Worm (Caenorhabditis elegans) whole organism, L1 larva: ENCODE data around the gene str-64.

Experiments used
- F16B12.6 ChIP-seq: fragments of 150-350 bp; optimal IDR thresholded peaks from 2 replicates; lab custom pipeline; 2014; ENCODE audit warnings: missing biosample characterization, missing genetic modification characterization
- Y116A8C.19 ChIP-seq: sonication (generic microtip); optimal IDR thresholded peaks from 2 replicates; lab custom pipeline; 2016; ENCODE audit warnings: missing compliant biosample characterization, missing genetic modification characterization, borderline replicate concordance
- alr-1 ChIP-seq: fragments of 200-800 bp; sonication (Bioruptor generic); optimal IDR thresholded peaks from 2 replicates; lab custom pipeline; 2018; ENCODE audit warnings: borderline replicate concordance, mild to moderate bottlenecking, missing genetic modification characterization, missing compliant biosample characterization
- aly-2 ChIP-seq: fragments of 150-350 bp; optimal IDR thresholded peaks from 2 replicates; lab custom pipeline; 2014; ENCODE audit warnings: missing biosample characterization, missing genetic modification characterization
- blmp-1 ChIP-seq: fragments of 150-350 bp; optimal IDR thresholded peaks from 2 replicates; lab custom pipeline; 2014; ENCODE audit warnings: missing biosample characterization, missing genetic modification characterization
- ceh-88 ChIP-seq: fragments of 200-800 bp; sonication (Bioruptor generic); IDR thresholded peaks from 2 replicates; pipeline ENCODE4 v1.3.6; 2022; ENCODE audit warnings: missing genetic modification characterization, missing compliant biosample characterization
- dsc-1 ChIP-seq: sonication (generic microtip); optimal IDR thresholded peaks from 2 replicates; lab custom pipeline; 2016; ENCODE audit warnings: mild to moderate bottlenecking, missing genetic modification characterization, missing compliant biosample characterization
- efl-3 ChIP-seq: fragments of 200-800 bp; sonication (Bioruptor generic); optimal IDR thresholded peaks from 2 replicates; lab custom pipeline; 2018; ENCODE audit warnings: mild to moderate bottlenecking, missing genetic modification characterization, missing compliant biosample characterization
- egl-13 ChIP-seq: sonication (generic microtip); optimal IDR thresholded peaks from 2 replicates; lab custom pipeline; 2016; ENCODE audit warnings: missing genotype, missing genetic modification reagents, missing genetic modification characterization, missing compliant biosample characterization
- egl-27 ChIP-seq, 2 experiments: fragments of 150-350 bp in 1 of 2; sonication (generic microtip); optimal IDR thresholded peaks; 3 replicates each; lab custom pipeline; 2017 to 2018; ENCODE audit warnings: missing biosample characterization in 2 of 2, missing genetic modification characterization in 2 of 2, missing genetic modification reagents in 2 of 2
- grh-1 ChIP-seq: fragments of 200-800 bp; sonication (Bioruptor generic); IDR thresholded peaks from 2 replicates; pipeline ENCODE4 v1.3.6; 2022; ENCODE audit warnings: missing genetic modification reagents, missing genetic modification characterization, missing compliant biosample characterization
- hlh-4 ChIP-seq: sonication (generic microtip); optimal IDR thresholded peaks from 2 replicates; lab custom pipeline; 2016; ENCODE audit warnings: mild to moderate bottlenecking, missing genetic modification characterization, missing compliant biosample characterization
- irx-1 ChIP-seq: sonication (generic microtip); optimal IDR thresholded peaks from 2 replicates; lab custom pipeline; 2016; ENCODE audit warnings: missing genetic modification characterization, missing compliant biosample characterization
- jun-1 ChIP-seq: fragments of 150-350 bp; optimal IDR thresholded peaks from 2 replicates; lab custom pipeline; 2014; ENCODE audit warnings: missing biosample characterization, missing genetic modification reagents, missing genetic modification characterization
- lin-39 ChIP-seq: fragments of 150-350 bp; optimal IDR thresholded peaks from 2 replicates; lab custom pipeline; 2014; ENCODE audit warnings: missing biosample characterization, missing genetic modification reagents, missing genetic modification characterization
- lir-3 ChIP-seq: sonication (generic microtip); optimal IDR thresholded peaks from 2 replicates; lab custom pipeline; 2016; ENCODE audit warnings: mild to moderate bottlenecking, missing genetic modification characterization, moderate library complexity, missing compliant biosample characterization; ENCODE audit not compliant: poor library complexity
- mab-9 ChIP-seq: fragments of 200-800 bp; sonication (Bioruptor generic); IDR thresholded peaks from 2 replicates; pipeline ENCODE4 v1.3.6; 2022; ENCODE audit warnings: missing genetic modification reagents, missing genetic modification characterization, missing compliant biosample characterization
- mef-2 ChIP-seq: fragments of 150-350 bp; optimal IDR thresholded peaks from 2 replicates; lab custom pipeline; 2014; ENCODE audit warnings: missing biosample characterization, missing genetic modification characterization
- mep-1 ChIP-seq: fragments of 150-350 bp; optimal IDR thresholded peaks from 2 replicates; lab custom pipeline; 2014; ENCODE audit warnings: missing biosample characterization, missing genetic modification characterization
- nhr-11 ChIP-seq: fragments of 150-350 bp; optimal IDR thresholded peaks from 2 replicates; lab custom pipeline; 2014; ENCODE audit warnings: missing biosample characterization, missing genetic modification characterization
- nhr-19 ChIP-seq: fragments of 200-800 bp; sonication (Bioruptor generic); conservative IDR thresholded peaks from 2 replicates; pipeline ENCODE4 v1.3.6; 2022; ENCODE audit warnings: missing genetic modification characterization, missing compliant biosample characterization
- nhr-237 ChIP-seq: fragments of 150-350 bp; optimal IDR thresholded peaks from 2 replicates; lab custom pipeline; 2014; ENCODE audit warnings: missing biosample characterization, missing genetic modification characterization
- nhr-76 ChIP-seq: sonication (generic microtip); optimal IDR thresholded peaks from 2 replicates; lab custom pipeline; 2017; ENCODE audit warnings: missing biosample characterization, missing genetic modification characterization
- nhr-85 ChIP-seq: sonication (generic microtip); peaks from one replicate; lab custom pipeline; 2016; ENCODE audit warnings: missing genetic modification characterization, inconsistent platforms, missing compliant biosample characterization
- nhr-90 ChIP-seq: sonication (generic microtip); optimal IDR thresholded peaks from 2 replicates; lab custom pipeline; 2016; ENCODE audit warnings: mild to moderate bottlenecking, missing genetic modification characterization, missing compliant biosample characterization; ENCODE audit not compliant: poor library complexity
- pag-3 ChIP-seq: sonication (generic microtip); optimal IDR thresholded peaks from 2 replicates; lab custom pipeline; 2017; ENCODE audit warnings: missing genetic modification characterization, mild to moderate bottlenecking, missing compliant biosample characterization, antibody characterized with exemption, borderline replicate concordance; ENCODE audit not compliant: insufficient read depth
- pax-3 ChIP-seq: fragments of 200-800 bp; sonication (Bioruptor generic); optimal IDR thresholded peaks from 2 replicates; lab custom pipeline; 2018; ENCODE audit warnings: mild to moderate bottlenecking, missing genetic modification characterization, moderate library complexity, missing compliant biosample characterization
- pqm-1 ChIP-seq: sonication (generic microtip); optimal IDR thresholded peaks from 3 replicates; lab custom pipeline; 2017; ENCODE audit warnings: missing biosample characterization, missing genetic modification characterization
- rnt-1 ChIP-seq: sonication (generic microtip); optimal IDR thresholded peaks from 2 replicates; lab custom pipeline; 2016; ENCODE audit warnings: mild to moderate bottlenecking, missing genetic modification characterization, moderate library complexity, missing compliant biosample characterization
- snpc-4 ChIP-seq: fragments of 150-350 bp; optimal IDR thresholded peaks from 2 replicates; lab custom pipeline; 2014; ENCODE audit warnings: missing biosample characterization, missing genetic modification characterization
- snu-23 ChIP-seq: sonication (generic microtip); optimal IDR thresholded peaks from 2 replicates; lab custom pipeline; 2016; ENCODE audit warnings: missing genetic modification characterization, missing compliant biosample characterization
- sox-4 ChIP-seq: sonication (generic microtip); optimal IDR thresholded peaks from 2 replicates; lab custom pipeline; 2016; ENCODE audit warnings: missing genetic modification characterization, missing compliant biosample characterization
- sup-37 ChIP-seq: fragments of 200-800 bp; sonication (Bioruptor generic); optimal IDR thresholded peaks from 2 replicates; lab custom pipeline; 2018; ENCODE audit warnings: mild to moderate bottlenecking, missing genetic modification characterization, missing compliant biosample characterization
- swsn-7 ChIP-seq: sonication (generic microtip); optimal IDR thresholded peaks from 2 replicates; lab custom pipeline; 2016; ENCODE audit warnings: missing genetic modification characterization, missing compliant biosample characterization
- tbx-2 ChIP-seq: sonication (generic microtip); optimal IDR thresholded peaks from 2 replicates; lab custom pipeline; 2016; ENCODE audit warnings: missing genetic modification characterization, missing compliant biosample characterization
- unc-130 ChIP-seq: fragments of 150-350 bp; optimal IDR thresholded peaks from 2 replicates; lab custom pipeline; 2017; ENCODE audit warnings: missing biosample characterization, missing genetic modification characterization, inconsistent platforms
- unc-62 ChIP-seq: fragments of 150-350 bp; optimal IDR thresholded peaks from 2 replicates; lab custom pipeline; 2014; ENCODE audit warnings: missing biosample characterization, missing genetic modification reagents, missing genetic modification characterization
- unc-86 ChIP-seq: sonication (generic microtip); optimal IDR thresholded peaks from 2 replicates; lab custom pipeline; 2016; ENCODE audit warnings: missing genetic modification characterization, missing compliant biosample characterization
- unc-98 ChIP-seq: fragments of 200-800 bp; sonication (Bioruptor generic); IDR thresholded peaks from 2 replicates; pipeline ENCODE4 v1.3.6; 2022; ENCODE audit warnings: missing genetic modification characterization, missing compliant biosample characterization
- zag-1 ChIP-seq: fragments of 150-350 bp; optimal IDR thresholded peaks from 2 replicates; lab custom pipeline; 2014; ENCODE audit warnings: missing biosample characterization, missing genetic modification characterization
- zip-4 ChIP-seq: fragments of 200-800 bp; sonication (Bioruptor generic); optimal IDR thresholded peaks from 2 replicates; lab custom pipeline; 2018; ENCODE audit warnings: mild to moderate bottlenecking, missing genetic modification characterization, moderate library complexity, missing compliant biosample characterization
- ztf-11 ChIP-seq, 2 experiments: sonication (generic microtip); optimal IDR thresholded peaks; 2 replicates each; lab custom pipeline; 2016 to 2017; ENCODE audit warnings: missing genetic modification characterization in 2 of 2, missing biosample characterization in 1 of 2, missing compliant biosample characterization in 1 of 2
- ztf-4 ChIP-seq: fragments of 150-350 bp; optimal IDR thresholded peaks from 2 replicates; lab custom pipeline; 2014; ENCODE audit warnings: missing biosample characterization, missing genetic modification characterization

The str-64 gene

ce11 chrV:3282957-3283356 lies at the start of gene str-64:
Gene str-64 (plus strand): TSS chrV:3283257.
- TF ChIP-seq nhr-19 (GFP tag; lab: Robert Waterston, UW) (no peak), sox-4 (no peak), pqm-1 (no peak), mab-9 (no peak), alr-1 (tag; lab: Kevin White, UChicago) (no peak), lir-3 (tag; lab: Kevin White, UChicago) (no peak), F16B12.6 (tag; lab: Kevin White, UChicago) (no peak), snpc-4 (no peak), zag-1 (no peak), pag-3 (no peak), blmp-1 (no peak), rnt-1 (tag; lab: Kevin White, UChicago) (no peak), sup-37 (GFP tag; lab: Kevin White, UChicago) (no peak), swsn-7 (no peak), ceh-88 (GFP tag; lab: Robert Waterston, UW) (no peak), nhr-237 (no peak), egl-27 (tag; optimal IDR thresholded peaks at IDR 0.05; lab: Kevin White, UChicago) (no peak), irx-1 (tag; lab: Kevin White, UChicago) (no peak)

- no peak for TF ChIP-seq nhr-19 (GFP tag; lab: Robert Waterston, UW)
- TF ChIP-seq mef-2, result no peak
These were observed 48.2 kb upstream of the str-64 start, which contains the start of gene K08D9.6 for ce11 chrV:3234887-3235286. Gene K08D9.6 (minus strand): TSS chrV:3234987.

ce11 chrV:3236610-3237009 lies 46.4 kb upstream of the str-64 start, which contains the start of the genes K08D9.9 and str-16:
Gene K08D9.9 (minus strand): TSS chrV:3236710.
Gene str-16 (plus strand): TSS chrV:3236875.
- TF ChIP-seq snu-23 (GFP tag; lab: Kevin White, UChicago) (no peak), pag-3 (no peak), unc-98 (GFP tag; lab: Robert Waterston, UW) (no peak), nhr-85 (tag; lab: Kevin White, UChicago) (no peak), mep-1 (no peak), aly-2 (tag; lab: Kevin White, UChicago) (no peak), ztf-11 (tag; optimal IDR thresholded peaks at IDR 0.05; lab: Kevin White, UChicago) (no peak), lir-3 (tag; lab: Kevin White, UChicago) (no peak), jun-1 (tag; lab: Kevin White, UChicago) (no peak), egl-13 (no peak), ztf-4 (tag; lab: Kevin White, UChicago) (no peak), unc-62 (GFP tag; lab: Kevin White, UChicago) (no peak), dsc-1 (tag; lab: Kevin White, UChicago) (no peak)

ce11 chrV:3241175-3241574 lies 41.9 kb upstream of the str-64 start, which contains the start of gene srj-11:
Gene srj-11 (plus strand): TSS chrV:3241424.
- TF ChIP-seq nhr-85 (tag; lab: Kevin White, UChicago) (no peak), hlh-4 (tag; lab: Kevin White, UChicago) (no peak), nhr-19 (GFP tag; lab: Robert Waterston, UW) (no peak), Y116A8C.19 (tag; lab: Kevin White, UChicago) (no peak), nhr-76 (tag; lab: Kevin White, UChicago) (no peak), grh-1 (GFP tag; lab: Robert Waterston, UW) (no peak), ceh-88 (GFP tag; lab: Robert Waterston, UW) (no peak), egl-27 (tag; optimal IDR thresholded peaks at IDR 0.05; lab: Kevin White, UChicago) (no peak), efl-3 (no peak), nhr-90 (tag; lab: Kevin White, UChicago) (no peak), unc-86 (tag; lab: Kevin White, UChicago) (no peak), lin-39 (no peak), pax-3 (no peak), zip-4 (no peak), nhr-11 (tag; lab: Kevin White, UChicago) (no peak), tbx-2 (tag; lab: Kevin White, UChicago) (no peak), ztf-4 (tag; lab: Kevin White, UChicago) (no peak), unc-130 (no peak)
